Worm (Caenorhabditis elegans) whole organism, early embryonic: ENCODE results near the gene kel-10.

Source experiments
- B0310.2 ChIP-seq: sonication (generic microtip); optimal IDR thresholded peaks from 2 replicates; lab custom pipeline; 2016; ENCODE audit warnings: mild to moderate bottlenecking, missing genetic modification characterization, missing compliant biosample characterization
- F13C5.2 ChIP-seq: sonication (generic microtip); optimal IDR thresholded peaks from 2 replicates; lab custom pipeline; 2017; ENCODE audit warnings: mild to moderate bottlenecking, missing genetic modification characterization, inconsistent platforms, missing compliant biosample characterization
- ama-1 ChIP-seq: fragments of 150-350 bp; optimal IDR thresholded peaks from 2 replicates; lab custom pipeline; 2014
- ceh-36 ChIP-seq: sonication (generic microtip); optimal IDR thresholded peaks from 2 replicates; lab custom pipeline; 2016; ENCODE audit warnings: missing genetic modification characterization, inconsistent platforms, missing compliant biosample characterization
- flt-1 ChIP-seq: fragments of 200-800 bp; sonication (Bioruptor generic); IDR thresholded peaks from 2 replicates; pipeline ENCODE4 v1.3.6; 2022; ENCODE audit warnings: missing genetic modification characterization, missing compliant biosample characterization
- hmbx-1 ChIP-seq: sonication (generic microtip); optimal IDR thresholded peaks from 2 replicates; lab custom pipeline; 2016; ENCODE audit warnings: mild to moderate bottlenecking, missing genetic modification characterization, missing compliant biosample characterization
- hmg-4 ChIP-seq: fragments of 200-800 bp; sonication (Bioruptor generic); optimal IDR thresholded peaks from 2 replicates; lab custom pipeline; 2018; ENCODE audit warnings: mild to moderate bottlenecking, missing genetic modification characterization, missing compliant biosample characterization
- pes-1 ChIP-seq: fragments of 200-800 bp; sonication (Bioruptor generic); IDR thresholded peaks from 2 replicates; pipeline ENCODE4 v1.3.6; 2022; ENCODE audit warnings: missing genetic modification reagents, missing genetic modification characterization, missing compliant biosample characterization
- sea-1 ChIP-seq: fragments of 200-800 bp; sonication (Bioruptor generic); conservative IDR thresholded peaks from 2 replicates; pipeline ENCODE4 v1.3.6; 2022; ENCODE audit warnings: missing genetic modification characterization, missing compliant biosample characterization
- tbx-11 ChIP-seq: fragments of 200-800 bp; sonication (Bioruptor generic); IDR thresholded peaks from 2 replicates; pipeline ENCODE4 v1.3.6; 2022; ENCODE audit warnings: missing genetic modification characterization, missing compliant biosample characterization
- tbx-37 ChIP-seq: fragments of 200-800 bp; sonication (Bioruptor generic); conservative IDR thresholded peaks from 2 replicates; pipeline ENCODE4 v1.3.6; 2022; ENCODE audit warnings: missing genetic modification reagents, missing genetic modification characterization, missing compliant biosample characterization
- tra-4 ChIP-seq: sonication (generic microtip); optimal IDR thresholded peaks from 2 replicates; lab custom pipeline; 2017; ENCODE audit warnings: missing genetic modification characterization, missing compliant biosample characterization

DNA sequence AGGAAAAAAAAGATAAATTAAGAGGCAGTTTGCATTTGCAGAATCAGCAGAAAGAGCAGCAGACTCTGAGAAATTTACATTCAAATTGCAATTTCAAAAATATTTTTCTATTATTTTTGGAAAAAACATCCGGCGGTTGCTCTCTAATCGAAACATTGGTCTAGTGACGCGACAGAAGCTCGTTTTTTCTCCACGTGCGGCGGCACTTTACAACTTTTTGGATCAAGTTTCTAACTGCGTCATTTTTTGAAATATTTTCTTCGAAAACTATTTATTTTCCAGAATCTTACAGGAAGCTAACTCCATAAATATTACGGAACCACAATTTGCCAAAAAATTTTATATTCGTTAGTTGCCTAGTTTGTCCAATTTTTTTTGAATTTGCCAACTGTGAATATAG, 48.7 kb upstream of the kel-10 start:
- TF ChIP-seq ama-1 (lab: Kevin White, UChicago) (no peak), pes-1 (GFP tag; lab: Robert Waterston, UW) (no peak), tbx-37 (GFP tag; lab: Robert Waterston, UW) (no peak), flt-1 (no peak), F13C5.2 (tag; lab: Kevin White, UChicago) (no peak), sea-1 (no peak), tra-4 (tag; lab: Kevin White, UChicago) (no peak), hmg-4 (no peak), B0310.2 (tag; lab: Kevin White, UChicago) (no peak), ceh-36 (no peak), tbx-11 (GFP tag; lab: Robert Waterston, UW) (no peak), hmbx-1 (tag; lab: Kevin White, UChicago) (no peak)
